Worm (Caenorhabditis elegans): ENCODE results near the gene pqn-65.

- TF ChIP-seq nhr-11 (tag; optimal IDR thresholded peaks at IDR 0.05) (no peak), elt-2 (tag; optimal IDR thresholded peaks at IDR 0.05) (no peak), dmd-4 (tag; optimal IDR thresholded peaks at IDR 0.05; ENCODE audit: borderline replicate concordance) (no peak), tbx-2 (tag; optimal IDR thresholded peaks at IDR 0.05) (no peak), ceh-2 (tag; optimal IDR thresholded peaks at IDR 0.05) (no peak), F13H6.1 (tag; optimal IDR thresholded peaks at IDR 0.05) (no peak), fkh-10 (GFP tag; optimal IDR thresholded peaks at IDR 0.05) (no peak), madf-2 (tag; optimal IDR thresholded peaks at IDR 0.05) (no peak)
Observed at ce11 chrX:4626891-4627290, 7.5 kb upstream of the pqn-65 start.
